Fruit fly (Drosophila melanogaster): Measurements from ENCODE around the gene cal1.
A peak's percentile ranks its signal among the peaks of the same experiment; 100 is the strongest.

cal1 gene

DNA sequence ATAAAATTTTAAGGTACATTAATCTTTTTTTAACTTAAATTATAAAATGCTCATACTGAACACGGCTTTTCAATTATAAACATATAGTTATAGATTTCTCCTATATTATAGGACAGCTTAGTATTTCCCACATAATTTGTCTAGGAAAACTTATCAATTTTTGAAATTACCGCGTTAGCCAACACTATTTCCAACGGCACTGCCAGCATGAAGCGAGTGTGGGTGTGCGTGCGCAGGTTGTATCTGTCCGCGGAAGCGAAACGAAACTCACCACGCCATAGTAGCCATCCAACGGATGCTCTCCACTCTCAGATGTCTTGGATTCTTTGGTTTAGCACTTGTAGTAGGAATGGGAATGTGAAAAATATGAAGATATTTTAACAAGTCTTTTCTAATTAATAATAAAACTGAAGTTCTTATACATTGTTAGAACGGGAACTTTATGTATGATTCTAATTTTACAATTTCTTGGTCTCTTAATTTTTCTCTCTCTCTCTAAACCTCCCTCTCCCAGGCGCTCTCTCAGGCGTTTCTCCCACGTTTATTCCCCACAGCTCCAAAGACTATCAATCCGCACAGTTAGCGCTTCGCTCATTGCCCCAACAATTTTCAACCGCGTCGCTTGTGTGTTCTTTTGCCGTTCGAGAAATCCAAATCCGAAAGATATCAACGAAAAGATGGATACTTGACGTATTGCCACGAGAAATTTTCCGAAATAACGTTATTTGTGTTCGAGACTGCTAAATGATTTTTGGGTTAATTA lies 34.5 kb upstream of the cal1 start, which contains the start of gene Dad:
Gene Dad (plus strand): TSS at position 593 of the 763 bp plus-strand sequence.
- TF ChIP-seq CG13424 (tag; optimal IDR thresholded peaks at IDR 0.05), result peak; percentile 2
- TF ChIP-seq CG17568 (GFP tag; optimal IDR thresholded peaks at IDR 0.05), result peak; percentile 58
- no peak for TF ChIP-seq HLH4C (GFP tag; IDR thresholded peaks at IDR 0.05; ENCODE audit: partially characterized antibody)
- TF ChIP-seq hb (GFP tag; IDR thresholded peaks at IDR 0.05; ENCODE audit: partially characterized antibody), result no peak
- no peak for TF ChIP-seq MBD-R2 (GFP tag; IDR thresholded peaks at IDR 0.05)
- TF ChIP-seq zf30C (GFP tag; optimal IDR thresholded peaks at IDR 0.05), result no peak
- TF ChIP-seq toy (GFP tag; IDR thresholded peaks at IDR 0.05), result no peak
- TF ChIP-seq gcm2 (GFP tag; optimal IDR thresholded peaks at IDR 0.05), result no peak
- TF ChIP-seq lmd (GFP tag; IDR thresholded peaks at IDR 0.05), result no peak
- TF ChIP-seq ERR (GFP tag; optimal IDR thresholded peaks at IDR 0.05), result no peak
- TF ChIP-seq Nf-YA (GFP tag; IDR thresholded peaks at IDR 0.05), result no peak
- TF ChIP-seq ttk (GFP tag; IDR thresholded peaks at IDR 0.05), result no peak
- no peak for TF ChIP-seq Gsc (GFP tag; IDR thresholded peaks at IDR 0.05)
- no peak for TF ChIP-seq tgo (GFP tag; IDR thresholded peaks at IDR 0.05)
- no peak for TF ChIP-seq Lim3 (GFP tag; IDR thresholded peaks at IDR 0.05)
- peak; percentile 11; the same call in 1 of the 3 replicates for TF ChIP-seq CG2199 (GFP tag; IDR thresholded peaks at IDR 0.05)
- TF ChIP-seq CG15601 (tag; optimal IDR thresholded peaks at IDR 0.05), result peak; percentile 40
- TF ChIP-seq trem (tag; optimal IDR thresholded peaks at IDR 0.05), result no peak
- peak in 1 of 2 experiments; percentile 86 for TF ChIP-seq eve (GFP tag; optimal IDR thresholded peaks at IDR 0.05)
- TF ChIP-seq Mad (GFP tag; optimal IDR thresholded peaks at IDR 0.05), result peak; percentile 3
- peak; percentile 74 for TF ChIP-seq BtbVII (GFP tag; optimal IDR thresholded peaks at IDR 0.05)
- no peak for TF ChIP-seq CG11247 (GFP tag; IDR thresholded peaks at IDR 0.05)
- no peak for TF ChIP-seq bab2 (GFP tag; optimal IDR thresholded peaks at IDR 0.05)
- TF ChIP-seq zfh2 (GFP tag; optimal IDR thresholded peaks at IDR 0.05), result no peak
- no peak for TF ChIP-seq CG6654 (GFP tag; optimal IDR thresholded peaks at IDR 0.05)
- TF ChIP-seq CG6254 (GFP tag; optimal IDR thresholded peaks at IDR 0.05), result peak; percentile 10
- TF ChIP-seq CG7786 (GFP tag; optimal IDR thresholded peaks at IDR 0.05), result no peak
- peak; percentile 41 for TF ChIP-seq kni (GFP tag; optimal IDR thresholded peaks at IDR 0.05)
- TF ChIP-seq esg (GFP tag; conservative IDR thresholded peaks at IDR 0.05), result no peak
- no peak for TF ChIP-seq CG3281 (GFP tag; optimal IDR thresholded peaks at IDR 0.05)
- TF ChIP-seq Dref (GFP tag; IDR thresholded peaks at IDR 0.05), result no peak
- peak; percentile 45 for TF ChIP-seq B-H2 (GFP tag; optimal IDR thresholded peaks at IDR 0.05)
- no peak for TF ChIP-seq Hr39 (optimal IDR thresholded peaks at IDR 0.05)
- TF ChIP-seq gcm (GFP tag; optimal IDR thresholded peaks at IDR 0.05), result no peak
- TF ChIP-seq CG3838 (GFP tag; optimal IDR thresholded peaks at IDR 0.05), result no peak
- peak; percentile 65 for TF ChIP-seq Hand (GFP tag; optimal IDR thresholded peaks at IDR 0.05)
- no peak for TF ChIP-seq fd64A (GFP tag; optimal IDR thresholded peaks at IDR 0.05)
- TF ChIP-seq CG7987 (GFP tag; optimal IDR thresholded peaks at IDR 0.05), result peak; percentile 67
- no peak for TF ChIP-seq pb (GFP tag; optimal IDR thresholded peaks at IDR 0.05)
- peak; percentile 43 for TF ChIP-seq Bgb (GFP tag; IDR thresholded peaks at IDR 0.05; ENCODE audit: partially characterized antibody)
- no peak for TF ChIP-seq ems (GFP tag; optimal IDR thresholded peaks at IDR 0.05)
- TF ChIP-seq da (GFP tag; optimal IDR thresholded peaks at IDR 0.05), result no peak
- TF ChIP-seq CG10431 (GFP tag; optimal IDR thresholded peaks at IDR 0.05), result no peak
- TF ChIP-seq CG8281 (tag; optimal IDR thresholded peaks at IDR 0.05), result peak; percentile 32
- TF ChIP-seq Dbx (GFP tag; IDR thresholded peaks at IDR 0.05), result no peak
- no peak for TF ChIP-seq pho (GFP tag; optimal IDR thresholded peaks at IDR 0.05)
- no peak for TF ChIP-seq CG10959 (GFP tag; IDR thresholded peaks at IDR 0.05)
- TF ChIP-seq inv (GFP tag; IDR thresholded peaks at IDR 0.05; ENCODE audit: partially characterized antibody), result no peak
- TF ChIP-seq h (optimal IDR thresholded peaks at IDR 0.05), result no peak
- no peak for TF ChIP-seq HLH54F (GFP tag; optimal IDR thresholded peaks at IDR 0.05)
- no peak for TF ChIP-seq CG2712 (tag; optimal IDR thresholded peaks at IDR 0.05)

Data from whole organism, embryonic.